Worm (Caenorhabditis elegans): ENCODE data around the gene rol-6.

DNA sequence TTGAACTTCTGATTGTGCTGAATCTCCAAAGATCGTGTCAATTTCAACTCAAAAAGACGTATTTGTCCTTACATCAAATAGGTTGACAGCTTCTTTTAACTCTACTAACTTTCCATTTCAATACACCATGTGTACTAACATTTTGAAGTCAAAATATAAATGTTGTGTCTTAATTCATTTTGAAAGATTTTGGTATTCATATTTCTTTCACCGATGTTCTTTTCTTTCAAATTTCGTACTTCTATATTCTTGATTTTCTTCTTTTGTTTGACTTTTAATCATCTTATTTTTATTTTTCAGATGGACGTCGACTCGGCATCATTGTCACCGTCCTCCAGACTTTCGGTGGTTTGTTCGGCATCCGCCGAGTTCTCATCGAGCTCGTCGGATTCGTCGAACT is 18.8 kb downstream of the rol-6 start, which contains the start of gene atf-2:
- TF ChIP-seq W03F9.2 (tag; optimal IDR thresholded peaks at IDR 0.05) (no peak), him-1 (tag; optimal IDR thresholded peaks at IDR 0.05) (no peak)
